Fruit fly (Drosophila melanogaster) whole organism, pupa: ENCODE results near the gene Lint-1.

Source experiments
- CG10348 ChIP-seq: fragments of 200-800 bp; sonication (Bioruptor generic); IDR thresholded peaks from 2 replicates; pipeline ENCODE4 v1.3.6; 2022; ENCODE audit warnings: missing biosample characterization, missing genetic modification characterization
- CG12605 ChIP-seq: fragments of 200-800 bp; sonication (Bioruptor generic); IDR thresholded peaks from 2 replicates; pipeline ENCODE4 v1.3.6; 2022; ENCODE audit warnings: missing biosample characterization, missing genetic modification characterization
- CG13204 ChIP-seq: fragments of 200-800 bp; sonication (Bioruptor generic); optimal IDR thresholded peaks from 2 replicates; lab custom pipeline; 2018; ENCODE audit warnings: missing biosample characterization, mild to moderate bottlenecking, missing genetic modification characterization, moderate library complexity
- CG14655 ChIP-seq: fragments of 200-800 bp; sonication (Bioruptor generic); optimal IDR thresholded peaks from 3 replicates; lab custom pipeline; 2017; ENCODE audit warnings: mild to moderate bottlenecking, missing biosample characterization, missing genetic modification reagents, missing genetic modification characterization
- CG15710 ChIP-seq: fragments of 200-800 bp; sonication (Bioruptor generic); optimal IDR thresholded peaks from 2 replicates; lab custom pipeline; 2018; ENCODE audit warnings: missing biosample characterization, mild to moderate bottlenecking, missing genetic modification characterization, moderate library complexity
- CG17806 ChIP-seq: fragments of 200-800 bp; sonication (Bioruptor generic); optimal IDR thresholded peaks from 2 replicates; lab custom pipeline; 2018; ENCODE audit warnings: missing biosample characterization, mild to moderate bottlenecking, missing genetic modification characterization, moderate library complexity
- CG34367 ChIP-seq: fragments of 200-800 bp; sonication (Bioruptor generic); optimal IDR thresholded peaks from 2 replicates; lab custom pipeline; 2018; ENCODE audit warnings: missing biosample characterization, mild to moderate bottlenecking, missing genetic modification characterization
- CG4496 ChIP-seq: fragments of 200-800 bp; sonication (Bioruptor generic); IDR thresholded peaks from 3 replicates; pipeline ENCODE4 v1.3.6; 2022; ENCODE audit warnings: missing biosample characterization, missing genetic modification characterization
- CG8159 ChIP-seq: fragments of 200-800 bp; sonication (Bioruptor generic); optimal IDR thresholded peaks from 3 replicates; lab custom pipeline; 2018; ENCODE audit warnings: missing biosample characterization, mild to moderate bottlenecking, missing genetic modification characterization, moderate library complexity
- CG8301 ChIP-seq: fragments of 200-800 bp; sonication (Bioruptor generic); optimal IDR thresholded peaks from 2 replicates; lab custom pipeline; 2018; ENCODE audit warnings: missing biosample characterization, mild to moderate bottlenecking, missing genetic modification characterization
- CG9948 ChIP-seq: fragments of 200-800 bp; sonication (Bioruptor generic); optimal IDR thresholded peaks from 2 replicates; lab custom pipeline; 2018; ENCODE audit warnings: missing biosample characterization, mild to moderate bottlenecking, missing genetic modification characterization, moderate library complexity
- D1 ChIP-seq: fragments of 200-800 bp; sonication (Bioruptor generic); optimal IDR thresholded peaks from 2 replicates; lab custom pipeline; 2018; ENCODE audit warnings: missing biosample characterization, mild to moderate bottlenecking, missing genetic modification characterization, moderate library complexity
- EcR ChIP-seq: fragments of 200-800 bp; sonication (Bioruptor generic); optimal IDR thresholded peaks from 3 replicates; lab custom pipeline; 2019; ENCODE audit warnings: missing biosample characterization, missing genetic modification characterization, mild to moderate bottlenecking, moderate library complexity, missing genetic modification reagents
- Ets98B ChIP-seq: fragments of 200-800 bp; sonication (Bioruptor generic); IDR thresholded peaks from 2 replicates; pipeline ENCODE4 v1.3.6; 2022; ENCODE audit warnings: missing biosample characterization, missing genetic modification characterization
- Pif1A ChIP-seq: fragments of 200-800 bp; sonication (Bioruptor generic); optimal IDR thresholded peaks from 3 replicates; lab custom pipeline; 2016; ENCODE audit warnings: missing biosample characterization, missing genetic modification characterization
- Pif1B ChIP-seq: fragments of 200-800 bp; sonication (Bioruptor generic); optimal IDR thresholded peaks from 3 replicates; lab custom pipeline; 2016; ENCODE audit warnings: missing biosample characterization, missing genetic modification characterization
- Snoo ChIP-seq: fragments of 200-800 bp; sonication (Bioruptor generic); optimal IDR thresholded peaks from 3 replicates; lab custom pipeline; 2017; ENCODE audit warnings: missing biosample characterization, mild to moderate bottlenecking, missing genetic modification characterization, inconsistent platforms
- fd96Ca ChIP-seq: fragments of 200-800 bp; sonication (Bioruptor generic); IDR thresholded peaks from 3 replicates; pipeline ENCODE4 v1.3.6; 2022; ENCODE audit warnings: missing biosample characterization, missing genetic modification characterization
- gl ChIP-seq: fragments of 200-800 bp; sonication (Bioruptor generic); optimal IDR thresholded peaks from 2 replicates; lab custom pipeline; 2018; ENCODE audit warnings: missing biosample characterization, mild to moderate bottlenecking, missing genetic modification characterization

Gene Lint-1

DNA sequence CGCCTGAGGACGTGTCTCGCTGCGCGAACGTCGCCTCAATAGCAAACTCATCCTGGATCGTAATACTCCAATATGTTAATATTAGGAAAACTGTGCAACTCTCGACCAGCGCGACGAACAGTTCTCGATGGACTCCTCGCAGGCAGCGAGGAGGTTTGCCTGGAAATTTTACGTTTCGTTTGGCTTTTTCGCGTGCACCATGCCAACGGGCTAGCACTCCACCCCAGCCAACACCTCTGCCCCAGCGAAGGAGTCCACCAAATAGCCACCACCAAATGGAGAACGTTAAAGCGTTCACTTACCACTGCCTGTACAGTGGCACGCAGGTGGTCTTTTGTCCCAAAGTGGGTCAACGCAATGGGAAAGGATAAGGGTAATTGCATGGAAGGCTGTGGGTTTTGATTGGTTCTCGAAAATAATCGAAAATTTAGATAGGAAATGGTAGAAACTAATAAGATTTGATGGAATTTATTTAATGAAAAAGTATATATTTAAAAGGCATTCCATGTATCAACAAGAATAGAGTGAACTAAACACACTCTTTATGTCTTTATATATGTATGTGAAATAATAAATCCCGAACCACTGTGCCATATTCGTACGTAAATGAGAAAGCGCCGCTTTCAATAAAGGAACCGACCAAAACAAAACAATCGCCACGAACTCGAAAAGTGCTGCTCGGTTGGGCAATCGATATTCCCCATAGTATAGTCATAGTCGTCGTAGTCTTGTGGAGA, 10.8 kb downstream of the Lint-1 start, which contains the start of gene CG32668:
Gene CG32668 (minus strand): TSS at position 51 of the 737 bp plus-strand sequence.
- TF ChIP-seq CG8159 (peak; percentile 7), Pif1B (GFP tag; lab: Kevin White, UChicago) (no peak), CG15710 (no peak)

DNA sequence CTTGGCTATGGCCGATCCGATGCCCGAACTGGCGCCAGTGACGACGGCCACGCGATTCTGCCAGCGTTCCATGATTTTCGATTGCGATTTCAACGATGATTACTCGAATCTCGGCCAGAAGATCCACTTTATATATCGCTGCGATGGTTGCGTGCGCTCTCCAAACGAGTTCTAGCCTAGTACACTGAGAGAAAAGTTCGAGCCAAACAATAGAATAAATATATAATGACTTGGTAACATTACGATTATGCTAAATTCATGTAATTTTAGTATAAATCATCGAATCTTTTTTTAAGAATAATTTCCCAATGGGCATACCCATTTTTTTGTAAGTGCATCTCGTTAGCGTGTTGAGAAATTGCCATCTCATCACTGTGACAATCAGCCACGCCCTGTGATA, 19.8 kb downstream of the Lint-1 start, which contains the start of gene Antdh:
Gene Antdh (minus strand): TSS at position 101 of the 400 bp plus-strand sequence.
- TF ChIP-seq CG14655 (GFP tag; lab: Kevin White, UChicago) = peak; percentile 34
- TF ChIP-seq CG13204 (GFP tag; lab: Kevin White, UChicago) = no peak
- no peak for TF ChIP-seq CG9948 (tag; lab: Kevin White, UChicago)
- TF ChIP-seq CG4496 = 0 out of 3 replicates have a peak, but pooled peaks have one; percentile 32
- TF ChIP-seq CG8301 (tag; lab: Kevin White, UChicago) = peak; percentile 19

DNA sequence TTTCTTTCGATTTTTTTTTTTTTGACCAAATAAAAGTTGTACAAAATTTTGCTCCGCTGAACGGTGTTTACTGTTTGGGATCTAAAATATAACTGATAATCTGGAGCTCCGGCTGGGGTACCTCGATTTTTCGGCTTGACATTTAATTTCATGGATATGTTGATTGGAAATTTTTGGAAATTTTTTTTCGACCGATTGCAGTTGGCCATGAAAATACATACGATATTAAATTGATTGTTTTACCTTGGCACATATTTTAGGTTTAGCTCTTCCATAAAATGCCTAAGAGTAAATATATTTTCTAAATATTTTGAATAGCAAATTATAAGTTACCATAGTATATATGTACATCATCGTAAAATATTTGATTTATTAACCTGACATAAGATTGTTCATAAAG, 21.5 kb downstream of the Lint-1 start, which contains the start of gene CG1394:
Gene CG1394 (minus strand): TSS at position 101 of the 400 bp plus-strand sequence.
- no peak for TF ChIP-seq CG9948 (tag; lab: Kevin White, UChicago)

DNA sequence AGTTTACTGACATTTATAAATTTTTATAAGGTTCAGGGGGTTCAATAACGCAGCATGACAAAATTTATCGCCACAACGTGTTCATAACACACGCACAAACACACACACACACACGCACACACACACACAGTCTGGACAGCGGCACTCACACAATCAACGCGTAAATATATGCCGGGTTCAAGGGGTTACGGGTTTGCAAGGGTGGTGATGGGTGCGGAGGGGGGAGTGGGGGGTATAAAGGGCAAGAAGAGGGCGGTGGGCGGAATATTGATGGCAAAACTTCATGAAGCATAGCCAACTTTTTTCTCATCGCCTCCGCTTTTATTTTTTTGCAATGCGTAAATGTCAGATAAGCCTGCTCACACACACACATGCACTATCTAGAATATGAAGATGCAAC, 26.9 kb downstream of the Lint-1 start:
- no peak for TF ChIP-seq fd96Ca
- TF ChIP-seq Snoo = no peak

DNA sequence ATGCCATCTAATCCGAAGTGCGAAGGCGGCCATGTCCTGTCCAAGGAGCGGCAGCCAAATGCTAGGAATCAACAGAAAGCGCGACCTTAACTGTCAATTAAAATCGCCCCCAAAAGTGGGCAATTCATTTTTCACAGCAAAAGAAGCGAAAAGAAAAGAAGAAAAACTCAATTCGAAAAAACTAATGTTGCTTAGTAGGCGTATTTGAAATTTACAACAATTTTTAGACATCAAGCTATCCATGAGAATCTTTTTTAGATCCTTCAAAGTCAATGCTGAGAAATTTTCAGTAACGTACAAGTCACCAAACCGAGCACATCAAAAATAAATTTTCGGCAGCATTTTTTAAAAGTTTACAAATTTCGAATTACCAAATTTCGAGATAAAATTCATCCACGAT, 33.5 kb downstream of the Lint-1 start, which contains the start of gene CG15200:
Gene CG15200 (plus strand): TSS at position 301 of the 400 bp plus-strand sequence.
- no peak for TF ChIP-seq Pif1B (GFP tag; lab: Kevin White, UChicago)
- TF ChIP-seq CG4496 = no peak
- TF ChIP-seq CG8159 = no peak
- no peak for TF ChIP-seq Snoo
- TF ChIP-seq CG13204 (GFP tag; lab: Kevin White, UChicago) = no peak
- TF ChIP-seq CG34367 (tag; lab: Kevin White, UChicago) = no peak
- no peak for TF ChIP-seq CG9948 (tag; lab: Kevin White, UChicago)
- no peak for TF ChIP-seq CG12605 (GFP tag; lab: Robert Waterston, UW)
- no peak for TF ChIP-seq CG15710
- no peak for TF ChIP-seq CG14655 (GFP tag; lab: Kevin White, UChicago)
- TF ChIP-seq Pif1A (GFP tag; lab: Kevin White, UChicago) = no peak
- TF ChIP-seq D1 (tag; lab: Kevin White, UChicago) = no peak
- TF ChIP-seq EcR = no peak
- TF ChIP-seq CG10348 = no peak
- TF ChIP-seq CG17806 (tag; lab: Kevin White, UChicago) = no peak
- TF ChIP-seq gl (tag; lab: Kevin White, UChicago) = no peak
- TF ChIP-seq Ets98B (GFP tag; lab: Robert Waterston, UW) = no peak

DNA sequence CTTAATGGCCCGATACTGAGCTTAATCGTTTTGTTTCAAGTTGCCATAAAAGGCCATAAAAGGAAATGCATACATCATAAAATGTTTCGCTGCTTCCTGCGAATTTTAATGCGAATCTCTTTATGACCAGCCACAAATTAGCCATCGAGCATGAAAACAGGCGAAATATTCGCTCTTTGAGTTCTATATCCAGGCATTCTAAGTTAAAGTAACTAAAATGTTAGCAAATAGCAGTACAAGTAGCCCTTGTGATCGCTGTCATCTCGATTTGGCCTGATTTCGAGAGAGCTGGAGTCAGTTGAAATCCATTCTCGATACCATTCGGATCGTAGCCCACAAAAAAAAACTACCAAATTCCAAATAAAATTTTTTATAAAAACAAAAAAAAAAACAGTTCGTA, 52.8 kb downstream of the Lint-1 start, which contains the start of gene CG11106:
Gene CG11106 (plus strand): TSS at position 301 of the 400 bp plus-strand sequence.
- no peak for TF ChIP-seq CG13204 (GFP tag; lab: Kevin White, UChicago)
- TF ChIP-seq Ets98B (GFP tag; lab: Robert Waterston, UW) = no peak
- no peak for TF ChIP-seq CG8301 (tag; lab: Kevin White, UChicago)
